Fruit fly (Drosophila melanogaster): ENCODE data around the gene Mst27D.

The Mst27D gene

dm6 chr2L:7032517-7032951, 28.1 kb downstream of the Mst27D start, which contains the start of the genes Rab30 and Caper (continued):
- TF ChIP-seq D (optimal IDR thresholded peaks at IDR 0.05) (no peak), D (GFP tag; optimal IDR thresholded peaks at IDR 0.05) (no peak), ATbp (GFP tag; optimal IDR thresholded peaks at IDR 0.05) (no peak), pzg (GFP tag; optimal IDR thresholded peaks at IDR 0.05) (peak; percentile 94), CG9215 (GFP tag; IDR thresholded peaks at IDR 0.05) (no peak; the same call in 1 of the 2 replicates), Hr51 (GFP tag; optimal IDR thresholded peaks at IDR 0.05) (peak in 1 of 2 experiments; percentile 60), Elba2 (GFP tag; optimal IDR thresholded peaks at IDR 0.05) (no peak), Hr3 (GFP tag; optimal IDR thresholded peaks at IDR 0.05) (peak; percentile 46), bcd (GFP tag; optimal IDR thresholded peaks at IDR 0.05) (no peak), dati (GFP tag; IDR thresholded peaks at IDR 0.05) (no peak), Ets65A (GFP tag) (peak; percentile 96), CG2202 (tag; optimal IDR thresholded peaks at IDR 0.05) (peak; percentile 0), Lhr (GFP tag; optimal IDR thresholded peaks at IDR 0.05) (peak; percentile 54), CG33213 (GFP tag; optimal IDR thresholded peaks at IDR 0.05) (peak; percentile 74), CG10209 (GFP tag; optimal IDR thresholded peaks at IDR 0.05) (no peak), CG2875 (GFP tag; optimal IDR thresholded peaks at IDR 0.05) (no peak), ato (GFP tag; IDR thresholded peaks at IDR 0.05; ENCODE audit: partially characterized antibody) (peak; percentile 98), CG15011 (GFP tag; optimal IDR thresholded peaks at IDR 0.05) (no peak), CG18262 (tag; optimal IDR thresholded peaks at IDR 0.05) (peak; percentile 9), CG6654 (GFP tag; optimal IDR thresholded peaks at IDR 0.05) (no peak), mirr (GFP tag; optimal IDR thresholded peaks at IDR 0.05) (peak; percentile 45), danr (GFP tag; IDR thresholded peaks at IDR 0.05) (no peak), CG12155 (GFP tag; optimal IDR thresholded peaks at IDR 0.05) (peak; percentile 56), Stat92E (GFP tag; optimal IDR thresholded peaks at IDR 0.05) (no peak), CG17361 (GFP tag; IDR thresholded peaks at IDR 0.05) (peak; percentile 49; the same call in 1 of the 3 replicates), Hey (tag; optimal IDR thresholded peaks at IDR 0.05) (no peak), CG33557 (GFP tag; optimal IDR thresholded peaks at IDR 0.05) (peak; percentile 45), Mrtf (GFP tag; IDR thresholded peaks at IDR 0.05) (no peak), Max (GFP tag; optimal IDR thresholded peaks at IDR 0.05) (peak; percentile 55), zf30C (GFP tag; optimal IDR thresholded peaks at IDR 0.05) (no peak), CG6683 (GFP tag; optimal IDR thresholded peaks at IDR 0.05) (no peak), wor (GFP tag; IDR thresholded peaks at IDR 0.05) (no peak), onecut (GFP tag; IDR thresholded peaks at IDR 0.05) (peak; percentile 42), CG11560 (tag; IDR thresholded peaks at IDR 0.05) (no peak), caup (GFP tag; optimal IDR thresholded peaks at IDR 0.05; ENCODE audit: severe bottlenecking) (peak; percentile 52), hth (optimal IDR thresholded peaks at IDR 0.05) (no peak), Rx (GFP tag; IDR thresholded peaks at IDR 0.05) (no peak), grn (GFP tag; optimal IDR thresholded peaks at IDR 0.05) (peak; percentile 3), pita (GFP tag; optimal IDR thresholded peaks at IDR 0.05) (no peak), row (GFP tag; IDR thresholded peaks at IDR 0.05) (peak; percentile 72), cato (GFP tag; optimal IDR thresholded peaks at IDR 0.05; ENCODE audit: borderline replicate concordance) (no peak), lilli (GFP tag; optimal IDR thresholded peaks at IDR 0.05) (peak; percentile 80), MESR4 (GFP tag; optimal IDR thresholded peaks at IDR 0.05) (peak; percentile 94), CG4424 (GFP tag; optimal IDR thresholded peaks at IDR 0.05) (peak; percentile 45), hb (GFP tag; IDR thresholded peaks at IDR 0.05; ENCODE audit: partially characterized antibody) (peak; percentile 97), CkIIα-i1 (GFP tag; IDR thresholded peaks at IDR 0.05) (no peak), hbn (GFP tag; IDR thresholded peaks at IDR 0.05; ENCODE audit: partially characterized antibody) (peak; percentile 97), gsb-n (tag; optimal IDR thresholded peaks at IDR 0.05) (no peak), CG10431 (GFP tag; optimal IDR thresholded peaks at IDR 0.05) (no peak), run (tag; optimal IDR thresholded peaks at IDR 0.05) (no peak), Gsc (GFP tag; IDR thresholded peaks at IDR 0.05) (no peak)

All from whole organism, embryonic.